Worm (Caenorhabditis elegans) whole organism, L4/young adult: ENCODE data around the gene W04E12.7.

Experiments used
- W03F9.2 ChIP-seq: fragments of 150-350 bp; optimal IDR thresholded peaks from 2 replicates; lab custom pipeline; 2014; ENCODE audit warnings: missing biosample characterization, missing genetic modification characterization
- dao-5 ChIP-seq: sonication (generic microtip); optimal IDR thresholded peaks from 2 replicates; lab custom pipeline; 2016; ENCODE audit warnings: missing genotype, missing genetic modification characterization, moderate library complexity, missing compliant biosample characterization

DNA sequence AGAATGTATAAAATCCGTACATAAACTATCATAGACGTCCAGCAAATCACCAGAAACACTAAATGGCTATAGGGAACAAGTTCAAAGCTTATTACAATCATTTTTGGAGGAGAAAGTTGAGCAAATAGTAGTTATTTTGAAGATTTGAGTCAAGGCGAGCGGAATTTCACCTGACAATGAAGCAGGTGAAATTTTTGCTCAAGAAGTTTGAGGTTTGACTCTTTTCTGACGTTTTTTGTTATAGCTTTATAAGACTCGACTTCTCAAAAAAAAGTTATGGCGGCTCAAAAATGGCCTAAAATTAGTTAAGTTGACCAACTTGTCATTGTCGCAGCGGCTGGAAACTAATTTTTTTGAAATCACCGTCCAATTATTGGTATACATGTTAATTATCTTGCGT, 28.5 kb downstream of the W04E12.7 start, which contains the start of gene srv-3:
- TF ChIP-seq dao-5, result no peak
- no peak for TF ChIP-seq W03F9.2 (tag; lab: Kevin White, UChicago)
